Worm (Caenorhabditis elegans) whole organism, L1 larva: ENCODE results near the gene Y102E9.5.

Experiments
- C16A3.4 ChIP-seq: fragments of 150-350 bp; optimal IDR thresholded peaks from 2 replicates; lab custom pipeline; 2014; ENCODE audit warnings: missing biosample characterization, missing genetic modification characterization
- C34B4.2 ChIP-seq: sonication (generic microtip); optimal IDR thresholded peaks from 2 replicates; lab custom pipeline; 2017; ENCODE audit warnings: mild to moderate bottlenecking, missing genetic modification characterization, missing compliant biosample characterization
- F16B12.6 ChIP-seq: fragments of 150-350 bp; optimal IDR thresholded peaks from 2 replicates; lab custom pipeline; 2014; ENCODE audit warnings: missing biosample characterization, missing genetic modification characterization
- Y116A8C.19 ChIP-seq: sonication (generic microtip); optimal IDR thresholded peaks from 2 replicates; lab custom pipeline; 2016; ENCODE audit warnings: missing compliant biosample characterization, missing genetic modification characterization, borderline replicate concordance
- ama-1 ChIP-seq: fragments of 150-350 bp; optimal IDR thresholded peaks from 2 replicates; lab custom pipeline; 2014
- blmp-1 ChIP-seq: fragments of 150-350 bp; optimal IDR thresholded peaks from 2 replicates; lab custom pipeline; 2014; ENCODE audit warnings: missing biosample characterization, missing genetic modification characterization
- ceh-8 ChIP-seq: fragments of 200-800 bp; sonication (Bioruptor generic); optimal IDR thresholded peaks from 2 replicates; lab custom pipeline; 2018; ENCODE audit warnings: mild to moderate bottlenecking, missing genetic modification characterization, moderate library complexity, missing compliant biosample characterization
- ceh-82 ChIP-seq, 3 experiments: fragments of 150-350 bp in 1 of 3; sonication (generic microtip) in 2 of 3; optimal IDR thresholded peaks; 2 replicates each; lab custom pipeline; 2014 to 2017; ENCODE audit warnings: missing biosample characterization in 3 of 3, missing genetic modification characterization in 3 of 3
- ceh-90 ChIP-seq: sonication (generic microtip); optimal IDR thresholded peaks from 2 replicates; lab custom pipeline; 2016; ENCODE audit warnings: missing genetic modification characterization, missing compliant biosample characterization
- dpl-1 ChIP-seq, 3 experiments: fragments of 150-350 bp in 2 of 3; sonication (generic microtip) in 1 of 3; optimal IDR thresholded peaks; 2 replicates each; lab custom pipeline; 2014 to 2017; ENCODE audit warnings: missing biosample characterization in 3 of 3, missing genetic modification characterization in 3 of 3, missing genetic modification reagents in 3 of 3
- dsc-1 ChIP-seq: sonication (generic microtip); optimal IDR thresholded peaks from 2 replicates; lab custom pipeline; 2016; ENCODE audit warnings: mild to moderate bottlenecking, missing genetic modification characterization, missing compliant biosample characterization
- efl-1 ChIP-seq, 4 experiments: fragments of 150-350 bp; optimal IDR thresholded peaks in 3 of 4; peaks in 1 of 4; 1 replicate in 1 of 4; 2 replicates in 3 of 4; lab custom pipeline; 2014; ENCODE audit warnings: missing biosample characterization in 2 of 4, missing genetic modification characterization in 2 of 4, missing genetic modification reagents in 2 of 4
- egl-27 ChIP-seq, 2 experiments: fragments of 150-350 bp in 1 of 2; sonication (generic microtip); optimal IDR thresholded peaks; 3 replicates each; lab custom pipeline; 2017 to 2018; ENCODE audit warnings: missing biosample characterization in 2 of 2, missing genetic modification characterization in 2 of 2, missing genetic modification reagents in 2 of 2
- elt-2 ChIP-seq: sonication (generic microtip); optimal IDR thresholded peaks from 2 replicates; lab custom pipeline; 2016; ENCODE audit warnings: missing genetic modification characterization, mild to moderate bottlenecking, inconsistent platforms, missing compliant biosample characterization, missing genetic modification reagents
- elt-3 ChIP-seq, 6 experiments: fragments of 150-350 bp in 1 of 6; sonication (generic microtip); optimal IDR thresholded peaks; 2 replicates each; lab custom pipeline; 2017 to 2018; ENCODE audit warnings: missing biosample characterization in 6 of 6, missing genetic modification characterization in 6 of 6, inconsistent platforms in 1 of 6
- ets-5 ChIP-seq: fragments of 200-800 bp; sonication (Bioruptor generic); IDR thresholded peaks from 2 replicates; pipeline ENCODE4 v1.3.6; 2022; ENCODE audit warnings: missing genetic modification characterization, missing compliant biosample characterization
- fkh-4 ChIP-seq: sonication (generic microtip); optimal IDR thresholded peaks from 2 replicates; lab custom pipeline; 2016; ENCODE audit warnings: missing compliant biosample characterization, missing genetic modification characterization, borderline replicate concordance
- grh-1 ChIP-seq: fragments of 200-800 bp; sonication (Bioruptor generic); IDR thresholded peaks from 2 replicates; pipeline ENCODE4 v1.3.6; 2022; ENCODE audit warnings: missing genetic modification reagents, missing genetic modification characterization, missing compliant biosample characterization
- isw-1 ChIP-seq: fragments of 200-800 bp; sonication (Bioruptor generic); IDR thresholded peaks from 2 replicates; pipeline ENCODE4 v1.3.6; 2022; ENCODE audit warnings: missing genetic modification characterization, missing compliant biosample characterization
- lin-15B ChIP-seq: fragments of 150-350 bp; sonication (generic microtip); optimal IDR thresholded peaks from 3 replicates; lab custom pipeline; 2014; ENCODE audit warnings: missing biosample characterization, missing genetic modification characterization
- lin-35 ChIP-seq, 2 experiments: fragments of 150-350 bp; optimal IDR thresholded peaks; 2 replicates each; lab custom pipeline; 2014; ENCODE audit warnings: missing biosample characterization in 2 of 2, missing genetic modification characterization in 2 of 2, missing genetic modification reagents in 2 of 2
- lir-3 ChIP-seq: sonication (generic microtip); optimal IDR thresholded peaks from 2 replicates; lab custom pipeline; 2016; ENCODE audit warnings: mild to moderate bottlenecking, missing genetic modification characterization, moderate library complexity, missing compliant biosample characterization; ENCODE audit not compliant: poor library complexity
- lsy-2 ChIP-seq, 2 experiments: fragments of 150-350 bp; optimal IDR thresholded peaks; 2 replicates each; lab custom pipeline; 2014; ENCODE audit warnings: missing biosample characterization in 2 of 2, missing genetic modification characterization in 2 of 2
- mab-9 ChIP-seq: fragments of 200-800 bp; sonication (Bioruptor generic); IDR thresholded peaks from 2 replicates; pipeline ENCODE4 v1.3.6; 2022; ENCODE audit warnings: missing genetic modification reagents, missing genetic modification characterization, missing compliant biosample characterization
- mdl-1 ChIP-seq, 2 experiments: fragments of 150-350 bp; optimal IDR thresholded peaks; 2 replicates each; lab custom pipeline; 2014 to 2017; ENCODE audit warnings: missing biosample characterization in 2 of 2, missing genetic modification characterization in 2 of 2, inconsistent platforms in 1 of 2
- mef-2 ChIP-seq: fragments of 150-350 bp; optimal IDR thresholded peaks from 2 replicates; lab custom pipeline; 2014; ENCODE audit warnings: missing biosample characterization, missing genetic modification characterization
- mep-1 ChIP-seq: fragments of 150-350 bp; optimal IDR thresholded peaks from 2 replicates; lab custom pipeline; 2014; ENCODE audit warnings: missing biosample characterization, missing genetic modification characterization
- nhr-12 ChIP-seq: sonication (generic microtip); optimal IDR thresholded peaks from 2 replicates; lab custom pipeline; 2017; ENCODE audit warnings: missing biosample characterization, missing genetic modification characterization
- nhr-19 ChIP-seq: fragments of 200-800 bp; sonication (Bioruptor generic); conservative IDR thresholded peaks from 2 replicates; pipeline ENCODE4 v1.3.6; 2022; ENCODE audit warnings: missing genetic modification characterization, missing compliant biosample characterization
- nhr-20 ChIP-seq: sonication (generic microtip); optimal IDR thresholded peaks from 2 replicates; lab custom pipeline; 2016; ENCODE audit warnings: mild to moderate bottlenecking, missing genetic modification characterization, missing compliant biosample characterization
- pax-3 ChIP-seq: fragments of 200-800 bp; sonication (Bioruptor generic); optimal IDR thresholded peaks from 2 replicates; lab custom pipeline; 2018; ENCODE audit warnings: mild to moderate bottlenecking, missing genetic modification characterization, moderate library complexity, missing compliant biosample characterization
- pqm-1 ChIP-seq: sonication (generic microtip); optimal IDR thresholded peaks from 3 replicates; lab custom pipeline; 2017; ENCODE audit warnings: missing biosample characterization, missing genetic modification characterization
- snpc-4 ChIP-seq: fragments of 150-350 bp; optimal IDR thresholded peaks from 2 replicates; lab custom pipeline; 2014; ENCODE audit warnings: missing biosample characterization, missing genetic modification characterization
- swsn-7 ChIP-seq: sonication (generic microtip); optimal IDR thresholded peaks from 2 replicates; lab custom pipeline; 2016; ENCODE audit warnings: missing genetic modification characterization, missing compliant biosample characterization
- unc-86 ChIP-seq: sonication (generic microtip); optimal IDR thresholded peaks from 2 replicates; lab custom pipeline; 2016; ENCODE audit warnings: missing genetic modification characterization, missing compliant biosample characterization
- unc-98 ChIP-seq: fragments of 200-800 bp; sonication (Bioruptor generic); IDR thresholded peaks from 2 replicates; pipeline ENCODE4 v1.3.6; 2022; ENCODE audit warnings: missing genetic modification characterization, missing compliant biosample characterization
- xbp-1 ChIP-seq: sonication (generic microtip); optimal IDR thresholded peaks from 2 replicates; lab custom pipeline; 2016; ENCODE audit warnings: missing genetic modification characterization, missing compliant biosample characterization
- zip-4 ChIP-seq: fragments of 200-800 bp; sonication (Bioruptor generic); optimal IDR thresholded peaks from 2 replicates; lab custom pipeline; 2018; ENCODE audit warnings: mild to moderate bottlenecking, missing genetic modification characterization, moderate library complexity, missing compliant biosample characterization

Y102E9.5 gene

DNA sequence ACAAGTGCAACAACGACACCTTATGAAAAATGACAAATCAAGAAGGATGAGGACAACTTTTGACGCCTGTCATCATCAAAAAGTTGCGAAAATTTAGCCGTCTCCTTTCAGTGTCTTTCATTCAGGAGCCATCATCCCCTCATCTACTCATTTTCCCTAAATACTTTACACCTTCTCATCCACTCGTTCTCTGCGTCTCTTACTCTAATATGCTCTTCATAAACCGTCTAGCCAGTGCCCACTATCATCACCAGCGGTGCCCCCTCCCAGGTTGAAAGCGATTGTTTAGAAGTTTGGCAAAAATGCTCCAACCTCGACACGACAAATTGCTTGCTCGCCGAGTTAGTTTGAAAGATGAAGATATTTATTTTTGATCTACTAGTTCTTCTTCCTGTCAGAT is 12.5 kb upstream of the Y102E9.5 start (continued):
- TF ChIP-seq swsn-7 (tag; lab: Kevin White, UChicago) (no peak), egl-27 (tag; optimal IDR thresholded peaks at IDR 0.05; lab: Kevin White, UChicago) (no peak), efl-1 (optimal IDR thresholded peaks at IDR 0.05; lab: Kevin White, UChicago) (no peak), efl-1 (GFP tag; optimal IDR thresholded peaks at IDR 0.05 in 1 of 2; lab: Kevin White, UChicago) (peak in 1 of 2 experiments; percentile 41)
- TF ChIP-seq, all 84 proteins: peak for 5

DNA sequence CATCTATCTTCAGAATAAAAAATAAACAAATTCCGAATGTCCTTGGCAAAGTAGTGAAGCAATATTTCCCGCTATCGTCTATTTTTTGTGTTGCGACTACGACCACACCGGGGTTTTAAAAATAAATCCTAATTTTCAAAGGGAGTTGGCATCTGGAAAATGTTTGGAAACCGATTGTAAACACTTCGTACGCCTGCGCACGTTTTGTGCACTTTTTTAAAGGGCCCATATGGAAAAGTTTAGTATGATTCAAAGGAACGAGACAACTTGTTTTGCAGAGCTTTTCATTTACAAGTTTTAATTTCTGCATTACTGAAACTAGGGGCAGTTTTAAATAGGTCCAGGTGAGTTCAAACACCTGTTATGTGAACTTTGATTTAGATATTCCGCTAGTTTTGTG is 10.0 kb upstream of the Y102E9.5 start:
- TF ChIP-seq mdl-1 (tag; optimal IDR thresholded peaks at IDR 0.05; lab: Kevin White, UChicago) = no peak
- no peak for TF ChIP-seq mef-2 (tag; lab: Kevin White, UChicago)
- peak; percentile 91 for TF ChIP-seq dsc-1 (tag; lab: Kevin White, UChicago)
- no peak for TF ChIP-seq lsy-2 (tag; optimal IDR thresholded peaks at IDR 0.05; lab: Kevin White, UChicago)
- TF ChIP-seq nhr-19 (GFP tag; lab: Robert Waterston, UW) = no peak
- TF ChIP-seq mab-9 (GFP tag; lab: Robert Waterston, UW) = no peak
- no peak for TF ChIP-seq egl-27 (tag; optimal IDR thresholded peaks at IDR 0.05; lab: Kevin White, UChicago)
- no peak for TF ChIP-seq efl-1 (optimal IDR thresholded peaks at IDR 0.05; lab: Kevin White, UChicago)
- peak in 1 of 2 experiments; percentile 25 for TF ChIP-seq efl-1 (GFP tag; optimal IDR thresholded peaks at IDR 0.05 in 1 of 2; lab: Kevin White, UChicago)
- TF ChIP-seq ceh-82 (tag; optimal IDR thresholded peaks at IDR 0.05; lab: Kevin White, UChicago) = no peak
- peak; percentile 76 for TF ChIP-seq fkh-4
- TF ChIP-seq, all 84 proteins: peak for 3

DNA sequence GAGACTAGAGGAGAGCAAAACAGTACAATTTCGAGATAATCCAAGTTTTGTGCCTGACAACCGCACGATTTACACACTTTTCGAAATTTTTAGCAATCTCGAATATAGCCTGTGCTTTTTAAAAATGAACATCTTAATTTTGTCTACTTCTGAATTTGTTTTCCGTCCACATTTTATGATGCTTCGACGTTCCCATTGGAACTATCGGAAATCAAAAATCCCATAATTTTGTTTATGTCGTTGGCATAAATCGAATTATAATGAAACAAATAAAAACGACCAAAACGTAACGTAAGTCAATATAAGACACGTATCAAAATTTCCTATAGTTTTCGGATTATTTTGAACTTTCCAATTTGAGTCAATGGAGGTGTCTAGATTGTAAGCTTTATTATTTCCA is 6.9 kb upstream of the Y102E9.5 start, which contains the start of gene K07E12.2:
Gene K07E12.2 (plus strand): TSS at position 301 of the 400 bp plus-strand sequence.
- TF ChIP-seq ama-1 (lab: Kevin White, UChicago) (no peak), lin-15B (no peak), swsn-7 (tag; lab: Kevin White, UChicago) (no peak), mdl-1 (tag; optimal IDR thresholded peaks at IDR 0.05; lab: Kevin White, UChicago) (no peak), C34B4.2 (no peak), mep-1 (tag; lab: Kevin White, UChicago) (no peak), nhr-12 (tag; lab: Kevin White, UChicago) (no peak), lin-35 (GFP tag; optimal IDR thresholded peaks at IDR 0.05; lab: Kevin White, UChicago) (no peak), dpl-1 (GFP tag; optimal IDR thresholded peaks at IDR 0.05; lab: Kevin White, UChicago) (no peak), snpc-4 (tag; lab: Kevin White, UChicago) (no peak), zip-4 (no peak), unc-98 (GFP tag; lab: Robert Waterston, UW) (no peak), isw-1 (no peak), blmp-1 (no peak), nhr-20 (tag; lab: Kevin White, UChicago) (no peak), lir-3 (tag; lab: Kevin White, UChicago) (no peak), F16B12.6 (tag; lab: Kevin White, UChicago) (no peak), ceh-90 (tag; lab: Kevin White, UChicago) (no peak)

DNA sequence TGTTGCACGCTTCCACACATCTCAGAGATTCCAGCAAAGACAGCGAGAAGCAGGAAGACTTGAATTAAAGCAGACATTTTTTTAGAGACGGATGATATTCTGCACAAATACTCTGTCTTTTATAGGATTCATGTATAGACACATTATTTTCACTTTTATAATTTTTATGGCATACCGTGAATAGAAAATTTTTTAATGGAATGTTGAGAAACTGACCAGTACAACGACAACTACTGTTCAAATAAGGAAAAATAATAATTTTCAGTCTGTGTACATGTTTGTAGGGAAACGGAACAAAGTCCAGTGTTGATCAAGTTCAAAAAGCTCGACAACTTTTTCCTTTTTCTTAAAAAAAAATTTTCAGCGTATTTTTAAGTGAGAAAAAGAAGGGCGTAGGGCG is 6.5 kb upstream of the Y102E9.5 start, which contains the start of gene Y102E9.6:
Gene Y102E9.6 (minus strand): TSS at position 101 of the 400 bp plus-strand sequence.
- no peak for TF ChIP-seq C16A3.4 (tag; lab: Kevin White, UChicago)
- TF ChIP-seq Y116A8C.19 (tag; lab: Kevin White, UChicago) = no peak
- no peak for TF ChIP-seq efl-1 (optimal IDR thresholded peaks at IDR 0.05; lab: Kevin White, UChicago)
- TF ChIP-seq efl-1 (GFP tag; optimal IDR thresholded peaks at IDR 0.05 in 1 of 2; lab: Kevin White, UChicago) = peak in 1 of 2 experiments; percentile 68

DNA sequence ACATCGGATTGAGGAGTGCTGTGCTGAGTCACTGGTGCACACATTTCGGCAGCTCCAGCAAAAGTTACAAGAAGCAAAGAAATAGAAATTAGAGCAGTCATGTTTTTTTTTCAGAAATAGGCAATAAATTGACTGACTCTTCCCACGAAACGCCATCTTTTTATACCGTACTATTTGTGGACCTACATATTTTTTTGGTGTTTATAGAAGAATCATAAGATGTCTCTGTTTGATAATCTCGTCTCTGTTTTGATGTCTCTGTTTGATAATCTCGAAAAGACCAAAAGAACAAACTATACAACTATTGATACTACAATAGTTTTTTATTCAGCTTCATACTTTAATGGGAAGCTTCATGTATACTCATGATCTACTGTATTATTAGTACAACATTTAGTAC is 4.3 kb upstream of the Y102E9.5 start, which contains the start of gene Y102E9.3:
Gene Y102E9.3 (minus strand): TSS at position 101 of the 400 bp plus-strand sequence.
- no peak for TF ChIP-seq elt-2 (tag; lab: Kevin White, UChicago)
- no peak for TF ChIP-seq lin-35 (GFP tag; optimal IDR thresholded peaks at IDR 0.05; lab: Kevin White, UChicago)
- TF ChIP-seq ceh-8 (GFP tag; lab: Kevin White, UChicago) = no peak
- TF ChIP-seq dpl-1 (GFP tag; optimal IDR thresholded peaks at IDR 0.05; lab: Kevin White, UChicago) = no peak
- TF ChIP-seq Y116A8C.19 (tag; lab: Kevin White, UChicago) = no peak
- no peak for TF ChIP-seq xbp-1
- no peak for TF ChIP-seq pax-3 (tag; lab: Kevin White, UChicago)
- no peak for TF ChIP-seq unc-98 (GFP tag; lab: Robert Waterston, UW)
- no peak for TF ChIP-seq snpc-4 (tag; lab: Kevin White, UChicago)
- TF ChIP-seq nhr-20 (tag; lab: Kevin White, UChicago) = no peak
- no peak for TF ChIP-seq elt-3 (tag; optimal IDR thresholded peaks at IDR 0.05; lab: Kevin White, UChicago)
- TF ChIP-seq nhr-19 (GFP tag; lab: Robert Waterston, UW) = no peak
- no peak for TF ChIP-seq pqm-1 (tag; lab: Kevin White, UChicago)
- no peak for TF ChIP-seq grh-1
- no peak for TF ChIP-seq unc-86
- no peak for TF ChIP-seq ceh-82 (tag; optimal IDR thresholded peaks at IDR 0.05; lab: Kevin White, UChicago)
- TF ChIP-seq ets-5 (GFP tag; lab: Robert Waterston, UW) = no peak
- no peak for TF ChIP-seq blmp-1
- no peak for TF ChIP-seq isw-1
